Worm (Caenorhabditis elegans): ENCODE results near the gene pals-26.

Gene pals-26

DNA sequence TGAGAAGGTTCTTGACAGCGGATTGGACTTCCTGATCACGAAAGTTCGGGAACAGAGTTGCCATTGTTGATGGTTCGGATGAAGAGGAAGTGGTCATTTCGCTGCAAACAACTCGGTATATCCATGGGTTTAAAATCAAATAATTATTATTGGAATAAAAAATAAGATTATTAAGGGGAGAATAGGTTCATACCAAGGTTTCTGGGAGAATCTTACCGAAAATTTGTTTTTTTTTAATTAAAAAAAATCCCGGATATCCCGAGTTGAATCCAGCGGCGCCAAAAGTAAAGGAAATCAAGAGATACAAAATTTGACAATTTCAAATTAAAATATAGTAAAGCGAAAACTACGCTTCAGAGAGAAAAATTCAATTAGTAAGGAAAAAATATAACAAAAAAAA, 43.0 kb downstream of the pals-26 start, which contains the start of the genes R07E5.19 and pdcd-2:
R07E5.19 (minus strand) TSS at position 101 of the 400 bp plus-strand sequence.
pdcd-2 (minus strand) TSS at position 102 of the 400 bp plus-strand sequence.
- TF ChIP-seq B0310.2 (tag; optimal IDR thresholded peaks at IDR 0.05) = no peak

DNA sequence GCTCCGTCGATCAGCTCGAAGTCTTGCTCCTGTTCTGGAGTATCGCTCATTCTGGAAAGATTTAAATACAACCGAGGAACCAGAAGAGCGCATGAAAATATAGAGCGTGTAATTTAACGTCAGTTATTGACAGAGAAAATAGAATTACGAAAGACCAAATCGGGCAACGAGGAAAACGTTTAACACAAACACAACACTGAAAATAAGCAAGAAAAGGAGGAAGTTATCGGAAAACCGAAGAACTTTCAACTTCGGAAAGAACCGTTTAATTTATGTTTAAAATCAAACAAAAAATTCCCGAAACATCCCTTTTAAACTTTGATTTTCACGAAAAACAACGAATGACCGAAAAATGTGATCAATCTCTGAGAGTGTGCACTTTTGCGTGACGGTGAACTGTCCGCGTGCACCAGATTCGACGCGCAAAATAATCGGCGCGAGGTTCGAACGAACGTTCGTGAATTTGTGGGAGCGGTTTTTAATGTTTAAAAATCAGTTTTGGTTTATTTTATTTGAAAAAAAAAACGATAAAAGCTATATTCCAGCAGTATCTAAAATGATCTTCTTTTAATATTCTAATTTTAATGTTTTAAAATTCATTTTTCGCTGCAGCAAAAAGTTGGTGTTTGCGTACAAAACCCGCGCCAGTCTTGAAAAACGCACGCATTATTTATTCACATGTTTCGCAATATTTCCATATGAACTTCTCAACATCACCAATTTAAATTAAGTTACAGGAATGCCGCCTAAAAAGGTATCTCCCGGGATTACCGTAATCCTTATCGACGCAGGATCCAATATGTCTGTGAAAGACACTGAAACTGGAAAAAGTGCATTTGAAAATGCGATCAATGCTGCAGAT, 44.4 kb downstream of the pals-26 start, which contains the start of the genes R07E5.7 and cku-80:
R07E5.7 (minus strand) TSS at position 51 of the 862 bp plus-strand sequence.
cku-80 (plus strand) TSS at position 732 of the 862 bp plus-strand sequence.
- 0 out of 2 replicates have a peak, but pooled peaks have one; percentile 17 for TF ChIP-seq flt-1 (GFP tag; IDR thresholded peaks at IDR 0.05)
- TF ChIP-seq tra-4 (tag; optimal IDR thresholded peaks at IDR 0.05) = no peak
- TF ChIP-seq F13C5.2 (tag; optimal IDR thresholded peaks at IDR 0.05) = peak; percentile 61
- TF ChIP-seq tbx-11 (GFP tag; IDR thresholded peaks at IDR 0.05) = 0 out of 2 replicates have a peak, but pooled peaks have one; percentile 44

DNA sequence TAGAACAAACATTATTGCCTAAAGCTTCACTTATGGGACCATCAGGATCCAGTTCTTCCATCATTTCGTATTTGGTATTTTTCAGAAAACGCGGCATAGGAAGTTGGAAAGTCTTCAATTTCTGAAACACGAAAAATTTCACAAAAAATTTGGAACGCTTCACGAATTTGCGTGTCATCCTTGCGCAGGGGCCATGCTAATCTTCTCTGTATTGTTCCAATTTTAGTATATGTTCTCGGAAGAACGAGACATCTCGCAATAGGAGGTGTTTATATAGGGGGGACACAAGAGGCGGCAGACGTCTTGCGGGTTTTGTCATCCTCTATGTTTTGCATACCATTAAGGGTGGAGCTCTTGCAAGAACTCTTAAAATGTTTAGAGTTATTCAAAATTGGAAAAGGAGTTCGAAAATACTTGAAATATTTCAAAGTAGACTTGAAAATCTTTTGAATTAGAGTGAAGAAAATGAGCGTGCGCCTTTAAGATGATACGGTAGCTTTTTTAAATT, 51.8 kb downstream of the pals-26 start:
- TF ChIP-seq tbx-37 (GFP tag; conservative IDR thresholded peaks at IDR 0.05) = peak; percentile 87
- TF ChIP-seq B0310.2 (tag; optimal IDR thresholded peaks at IDR 0.05) = peak; percentile 59
- TF ChIP-seq hnd-1 (tag; optimal IDR thresholded peaks at IDR 0.05) = peak; percentile 45
- peak; percentile 90 for TF ChIP-seq sea-1 (GFP tag; conservative IDR thresholded peaks at IDR 0.05)
- peak; percentile 89 for TF ChIP-seq tbx-11 (GFP tag; IDR thresholded peaks at IDR 0.05)
- TF ChIP-seq flt-1 (GFP tag; IDR thresholded peaks at IDR 0.05) = peak; percentile 81
- peak; percentile 42 for TF ChIP-seq ceh-13 (GFP tag; optimal IDR thresholded peaks at IDR 0.05)
- TF ChIP-seq hmbx-1 (tag; optimal IDR thresholded peaks at IDR 0.05) = peak; percentile 56
- peak; percentile 85 for TF ChIP-seq hmg-4 (GFP tag; optimal IDR thresholded peaks at IDR 0.05)
- TF ChIP-seq aly-1 (tag; optimal IDR thresholded peaks at IDR 0.05) = peak; percentile 80
- TF ChIP-seq ceh-36 (tag; optimal IDR thresholded peaks at IDR 0.05) = peak; percentile 78
- peak; percentile 92 for TF ChIP-seq scrt-1 (GFP tag; IDR thresholded peaks at IDR 0.05)
- TF ChIP-seq pes-1 (GFP tag; IDR thresholded peaks at IDR 0.05) = peak; percentile 93
- TF ChIP-seq ets-7 (tag; optimal IDR thresholded peaks at IDR 0.05) = peak; percentile 10
- TF ChIP-seq tra-4 (tag; optimal IDR thresholded peaks at IDR 0.05) = peak; percentile 34
- peak; percentile 54 for TF ChIP-seq F13C5.2 (tag; optimal IDR thresholded peaks at IDR 0.05)

All from whole organism, early embryonic.